Worm (Caenorhabditis elegans) whole organism, L4 larva: ENCODE data around the gene T11F9.14.

ENCODE experiments used
- F49E8.2 ChIP-seq: sonication (generic microtip); optimal IDR thresholded peaks from 2 replicates; lab custom pipeline; 2016; ENCODE audit warnings: missing compliant biosample characterization, mild to moderate bottlenecking, missing genetic modification characterization, borderline replicate concordance
- T26A8.4 ChIP-seq: fragments of 200-800 bp; sonication (Bioruptor generic); IDR thresholded peaks from 2 replicates; pipeline ENCODE4 v1.3.6; 2022; ENCODE audit warnings: missing genetic modification characterization, missing compliant biosample characterization
- Y105C5A.15 ChIP-seq: fragments of 200-800 bp; sonication (Bioruptor generic); IDR thresholded peaks from 2 replicates; pipeline ENCODE4 v1.3.6; 2022; ENCODE audit warnings: missing genetic modification characterization, missing compliant biosample characterization
- Y5F2A.4 ChIP-seq: fragments of 200-800 bp; sonication (Bioruptor generic); optimal IDR thresholded peaks from 2 replicates; lab custom pipeline; 2018; ENCODE audit warnings: mild to moderate bottlenecking, missing genetic modification characterization, missing compliant biosample characterization
- aly-2 ChIP-seq: sonication (generic microtip); optimal IDR thresholded peaks from 2 replicates; lab custom pipeline; 2018; ENCODE audit warnings: missing biosample characterization, missing genetic modification characterization
- ama-1 ChIP-seq: fragments of 150-350 bp; optimal IDR thresholded peaks from 2 replicates; lab custom pipeline; 2014; ENCODE audit warnings: inconsistent platforms, mixed read lengths
- arid-1 ChIP-seq: fragments of 200-800 bp; sonication (Bioruptor generic); conservative IDR thresholded peaks from 2 replicates; pipeline ENCODE4 v1.3.6; 2022; ENCODE audit warnings: missing genetic modification reagents, missing genetic modification characterization, missing compliant biosample characterization
- cey-2 ChIP-seq: sonication (generic microtip); optimal IDR thresholded peaks from 3 replicates; lab custom pipeline; 2017; ENCODE audit warnings: missing genetic modification characterization, mild to moderate bottlenecking, missing compliant biosample characterization, antibody characterized with exemption, borderline replicate concordance; ENCODE audit not compliant: insufficient read depth
- daf-16 ChIP-seq, 3 experiments: sonication (generic microtip); optimal IDR thresholded peaks; 2 replicates each; lab custom pipeline; 2016 to 2017; ENCODE audit warnings: missing genetic modification characterization in 3 of 3, missing genetic modification reagents in 3 of 3, mild to moderate bottlenecking in 2 of 3, missing compliant biosample characterization in 2 of 3, missing biosample characterization in 1 of 3, moderate library complexity in 1 of 3
- daf-19 ChIP-seq: fragments of 200-800 bp; sonication (Bioruptor generic); conservative IDR thresholded peaks from 2 replicates; pipeline ENCODE4 v1.3.6; 2022; ENCODE audit warnings: missing genetic modification characterization, missing compliant biosample characterization
- dmd-6 ChIP-seq: fragments of 200-800 bp; sonication (Bioruptor generic); IDR thresholded peaks from 2 replicates; pipeline ENCODE4 v1.3.6; 2022; ENCODE audit warnings: missing genetic modification reagents, missing genetic modification characterization, missing compliant biosample characterization
- dve-1 ChIP-seq: sonication (generic microtip); optimal IDR thresholded peaks from 2 replicates; lab custom pipeline; 2017; ENCODE audit warnings: antibody characterized with exemption, mild to moderate bottlenecking, missing genetic modification characterization, missing compliant biosample characterization; ENCODE audit not compliant: insufficient read depth
- egl-43 ChIP-seq: fragments of 200-800 bp; sonication (Bioruptor generic); IDR thresholded peaks from 2 replicates; pipeline ENCODE4 v1.3.6; 2022; ENCODE audit warnings: missing genetic modification reagents, missing genetic modification characterization, missing compliant biosample characterization
- fkh-10 ChIP-seq: fragments of 150-350 bp; optimal IDR thresholded peaks from 2 replicates; lab custom pipeline; 2014; ENCODE audit warnings: missing biosample characterization, missing genetic modification reagents, missing genetic modification characterization
- fos-1 ChIP-seq: fragments of 150-350 bp; optimal IDR thresholded peaks from 2 replicates; lab custom pipeline; 2014; ENCODE audit warnings: missing biosample characterization, missing genetic modification characterization
- gei-8 ChIP-seq: fragments of 200-800 bp; sonication (Bioruptor generic); optimal IDR thresholded peaks from 2 replicates; lab custom pipeline; 2018; ENCODE audit warnings: mild to moderate bottlenecking, missing genetic modification characterization, missing compliant biosample characterization
- hlh-30 ChIP-seq: sonication (generic microtip); optimal IDR thresholded peaks from 2 replicates; lab custom pipeline; 2017; ENCODE audit warnings: antibody characterized with exemption, mild to moderate bottlenecking, missing genetic modification characterization, missing compliant biosample characterization; ENCODE audit not compliant: insufficient read depth
- lin-13 ChIP-seq: fragments of 150-350 bp; optimal IDR thresholded peaks from 2 replicates; lab custom pipeline; 2014; ENCODE audit warnings: missing biosample characterization, missing genetic modification reagents, missing genetic modification characterization
- lin-29 ChIP-seq: fragments of 200-800 bp; sonication (Bioruptor generic); IDR thresholded peaks from 2 replicates; pipeline ENCODE4 v1.3.6; 2022; ENCODE audit warnings: missing genetic modification reagents, missing genetic modification characterization, missing compliant biosample characterization
- lir-3 ChIP-seq: sonication (generic microtip); optimal IDR thresholded peaks from 2 replicates; lab custom pipeline; 2016; ENCODE audit warnings: mild to moderate bottlenecking, missing genetic modification characterization, missing compliant biosample characterization
- lsy-2 ChIP-seq, 2 experiments: fragments of 150-350 bp in 1 of 2; sonication (generic microtip) in 1 of 2; optimal IDR thresholded peaks; 2 replicates each; lab custom pipeline; 2014 to 2017; ENCODE audit warnings: missing biosample characterization in 2 of 2, missing genetic modification characterization in 2 of 2
- mxl-3 ChIP-seq: fragments of 200-800 bp; sonication (Bioruptor generic); optimal IDR thresholded peaks from 2 replicates; lab custom pipeline; 2018; ENCODE audit warnings: mild to moderate bottlenecking, missing genetic modification characterization, missing compliant biosample characterization
- nhr-25 ChIP-seq: sonication (generic microtip); optimal IDR thresholded peaks from 2 replicates; lab custom pipeline; 2017; ENCODE audit warnings: missing genetic modification characterization, mild to moderate bottlenecking, missing compliant biosample characterization, antibody characterized with exemption, moderate library complexity, borderline replicate concordance; ENCODE audit not compliant: insufficient read depth
- nhr-28 ChIP-seq: fragments of 150-350 bp; optimal IDR thresholded peaks from 2 replicates; lab custom pipeline; 2014; ENCODE audit warnings: missing biosample characterization, missing genetic modification characterization
- skn-1 ChIP-seq: fragments of 150-350 bp; optimal IDR thresholded peaks from 2 replicates; lab custom pipeline; 2014; ENCODE audit warnings: missing biosample characterization, missing genetic modification characterization
- spr-1 ChIP-seq: sonication (generic microtip); optimal IDR thresholded peaks from 2 replicates; lab custom pipeline; 2016; ENCODE audit warnings: mild to moderate bottlenecking, missing genetic modification characterization, missing compliant biosample characterization
- spr-3 ChIP-seq: fragments of 200-800 bp; sonication (Bioruptor generic); optimal IDR thresholded peaks from 2 replicates; lab custom pipeline; 2018; ENCODE audit warnings: mild to moderate bottlenecking, missing genetic modification characterization, missing compliant biosample characterization
- tag-97 ChIP-seq: fragments of 200-800 bp; sonication (Bioruptor generic); IDR thresholded peaks from 2 replicates; pipeline ENCODE4 v1.3.6; 2022; ENCODE audit warnings: missing genetic modification characterization, missing compliant biosample characterization
- unc-39 ChIP-seq: sonication (generic microtip); optimal IDR thresholded peaks from 2 replicates; lab custom pipeline; 2017; ENCODE audit warnings: missing biosample characterization, missing genetic modification characterization
- unc-62 ChIP-seq, 3 experiments: fragments of 150-350 bp in 1 of 3; sonication (generic microtip); optimal IDR thresholded peaks in 2 of 3; peaks in 1 of 3; 1 replicate in 1 of 3; 2 replicates in 2 of 3; lab custom pipeline; 2014 to 2017; ENCODE audit warnings: missing biosample characterization in 3 of 3, missing genetic modification characterization in 3 of 3, missing genetic modification reagents in 3 of 3, missing genotype in 1 of 3
- zag-1 ChIP-seq: fragments of 150-350 bp; optimal IDR thresholded peaks from 2 replicates; lab custom pipeline; 2014; ENCODE audit warnings: missing biosample characterization, missing genetic modification characterization
- ztf-11 ChIP-seq: fragments of 150-350 bp; optimal IDR thresholded peaks from 2 replicates; lab custom pipeline; 2014; ENCODE audit warnings: missing biosample characterization, missing genetic modification characterization

T11F9.14 gene

DNA sequence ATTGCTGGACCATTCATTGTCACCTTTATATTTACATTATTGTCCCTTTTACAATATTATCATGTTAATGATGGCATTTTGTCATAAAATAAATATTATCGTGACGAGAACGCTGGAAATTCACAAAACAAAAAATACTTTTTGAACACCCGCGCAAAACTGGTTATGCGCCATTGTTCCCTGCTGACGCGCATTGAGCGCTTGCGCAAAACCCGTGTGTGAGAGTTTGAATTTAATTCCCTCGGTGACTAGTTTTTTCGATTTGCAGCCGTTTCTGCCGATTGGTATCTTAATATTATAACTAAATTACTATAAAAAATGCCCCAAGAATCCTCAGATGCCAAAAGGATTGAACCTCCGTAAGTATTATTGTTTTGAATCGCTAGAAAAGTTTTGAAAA lies 40.8 kb upstream of the T11F9.14 start, which contains the start of gene pafo-1 (continued):
- TF ChIP-seq spr-1 (tag; lab: Kevin White, UChicago) = peak; percentile 67
- peak; percentile 66; the same call in 1 of the 2 replicates for TF ChIP-seq daf-19 (GFP tag; lab: Robert Waterston, UW)
- peak; percentile 79 for TF ChIP-seq hlh-30
- TF ChIP-seq Y105C5A.15 (GFP tag; lab: Robert Waterston, UW) = no peak
- no peak for TF ChIP-seq skn-1 (tag; lab: Kevin White, UChicago)
- TF ChIP-seq dve-1 (tag; lab: Kevin White, UChicago) = peak; percentile 81
- TF ChIP-seq Y5F2A.4 (GFP tag; lab: Kevin White, UChicago) = no peak
- TF ChIP-seq lsy-2 (tag; optimal IDR thresholded peaks at IDR 0.05; lab: Kevin White, UChicago) = no peak
- TF ChIP-seq fos-1 (tag; lab: Kevin White, UChicago) = no peak
- TF ChIP-seq dmd-6 (GFP tag; lab: Robert Waterston, UW) = peak; percentile 84
- TF ChIP-seq nhr-25 (tag; lab: Kevin White, UChicago) = no peak
- TF ChIP-seq aly-2 (tag; lab: Kevin White, UChicago) = no peak
- no peak for TF ChIP-seq ztf-11

DNA sequence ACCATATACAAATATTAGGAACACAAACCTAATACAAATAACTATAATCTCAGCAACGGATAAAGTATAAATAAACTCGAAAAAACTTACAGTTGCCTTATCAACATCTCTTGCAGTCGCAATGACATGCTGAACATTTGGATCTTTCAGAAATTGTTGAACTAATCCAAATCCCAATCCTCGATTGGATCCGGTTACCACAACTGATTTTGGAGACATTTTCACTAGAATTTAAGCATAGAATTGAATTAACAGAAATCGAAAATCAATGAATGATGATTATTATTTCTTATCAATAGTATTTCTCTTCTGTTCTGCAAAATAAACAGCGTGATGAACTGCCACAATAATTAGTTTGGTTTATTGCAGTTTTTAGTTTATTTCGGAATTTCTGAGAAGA lies 39.6 kb upstream of the T11F9.14 start, which contains the start of the genes C55A6.11 and C55A6.7:
Gene C55A6.11 (plus strand): TSS at position 301 of the 400 bp plus-strand sequence.
Gene C55A6.7 (minus strand): TSS at position 316 of the 400 bp plus-strand sequence.
- peak in 1 of 2 experiments; percentile 86 for TF ChIP-seq unc-62 (GFP tag; optimal IDR thresholded peaks at IDR 0.05 in 1 of 2; lab: Kevin White, UChicago)
- no peak for TF ChIP-seq unc-62 (tag; optimal IDR thresholded peaks at IDR 0.05; lab: Kevin White, UChicago)
- no peak for TF ChIP-seq gei-8 (GFP tag; lab: Kevin White, UChicago)
- TF ChIP-seq daf-16 (GFP tag; optimal IDR thresholded peaks at IDR 0.05; lab: Kevin White, UChicago) = no peak
- peak; percentile 29 for TF ChIP-seq daf-16 (tag; optimal IDR thresholded peaks at IDR 0.05; lab: Kevin White, UChicago)

DNA sequence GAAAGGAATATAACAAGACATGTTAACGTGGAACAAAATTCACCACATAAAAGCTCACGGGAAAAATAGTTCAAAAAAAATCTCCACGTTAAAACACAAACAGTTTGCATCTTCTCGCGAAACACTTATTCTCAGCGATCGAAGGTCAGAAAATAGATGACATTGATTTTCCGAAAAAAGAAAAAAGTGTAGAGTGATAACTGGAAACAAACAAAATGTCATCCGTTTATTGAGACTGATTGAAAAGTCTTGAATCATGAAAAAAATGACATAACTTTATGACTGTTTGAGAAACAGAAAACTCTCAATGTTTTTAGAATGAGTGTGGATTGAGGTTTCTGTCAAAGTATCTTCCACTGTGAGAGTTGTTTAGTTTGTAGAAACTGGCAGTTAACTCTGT lies 37.2 kb upstream of the T11F9.14 start, which contains the start of gene C55A6.4:
Gene C55A6.4 (minus strand): TSS at position 101 of the 400 bp plus-strand sequence.
- no peak for TF ChIP-seq mxl-3 (GFP tag; lab: Kevin White, UChicago)
- TF ChIP-seq lin-13 (GFP tag; lab: Kevin White, UChicago) = no peak
- no peak for TF ChIP-seq arid-1 (GFP tag; lab: Robert Waterston, UW)
- no peak for TF ChIP-seq tag-97 (GFP tag; lab: Robert Waterston, UW)
- TF ChIP-seq ama-1 (lab: Kevin White, UChicago) = no peak
- no peak for TF ChIP-seq egl-43
- TF ChIP-seq ztf-11 = no peak
- TF ChIP-seq, all 104 proteins: peak for 0

DNA sequence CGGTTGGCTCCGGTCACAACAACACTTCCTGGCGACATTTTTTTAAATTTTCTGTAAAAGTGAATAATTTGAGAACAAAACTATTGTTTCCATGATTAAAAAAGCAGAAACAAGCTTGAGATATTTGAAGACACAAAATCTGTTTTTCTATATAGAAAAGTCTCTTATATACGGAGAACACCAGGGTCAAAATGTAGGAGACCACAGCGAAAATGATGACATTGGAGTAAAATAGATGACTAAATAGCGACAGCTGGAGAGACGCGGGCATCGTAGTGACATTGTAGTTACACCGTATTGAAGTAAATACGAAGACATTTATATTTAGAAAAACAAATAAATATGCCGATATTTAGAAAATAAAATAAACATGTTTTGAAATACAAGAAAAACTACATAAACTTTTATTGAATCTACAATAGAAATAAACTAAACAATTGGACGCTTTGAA lies 35.5 kb upstream of the T11F9.14 start, which contains the start of gene sdz-8:
Gene sdz-8 (minus strand): TSS at position 51 of the 451 bp plus-strand sequence.
- TF ChIP-seq unc-39 = no peak
- no peak for TF ChIP-seq lir-3
- no peak for TF ChIP-seq daf-16 (GFP tag; optimal IDR thresholded peaks at IDR 0.05; lab: Kevin White, UChicago)
- peak; percentile 44 for TF ChIP-seq daf-16 (tag; optimal IDR thresholded peaks at IDR 0.05; lab: Kevin White, UChicago)
- TF ChIP-seq zag-1 (tag; lab: Kevin White, UChicago) = no peak
- no peak for TF ChIP-seq fkh-10
- no peak for TF ChIP-seq F49E8.2 (tag; lab: Kevin White, UChicago)
- peak; percentile 76 for TF ChIP-seq nhr-28 (tag; lab: Kevin White, UChicago)
- no peak for TF ChIP-seq T26A8.4
- TF ChIP-seq cey-2 = no peak
- TF ChIP-seq arid-1 (GFP tag; lab: Robert Waterston, UW) = no peak
- no peak for TF ChIP-seq lin-29
- no peak for TF ChIP-seq ztf-11
- no peak for TF ChIP-seq spr-3 (GFP tag; lab: Kevin White, UChicago)
- TF ChIP-seq mxl-3 (GFP tag; lab: Kevin White, UChicago) = no peak
